Fruit fly (Drosophila melanogaster) whole organism, embryonic: ENCODE data around the gene Fgop2.
A peak's percentile ranks its signal among the peaks of the same experiment; 100 is the strongest.

ENCODE experiments used
- Abd-B ChIP-seq: fragments of 200-800 bp; sonication (Bioruptor generic); optimal IDR thresholded peaks from 2 replicates; lab custom pipeline; 2018; ENCODE audit warnings: missing biosample characterization, mild to moderate bottlenecking, missing genetic modification characterization, moderate library complexity
- Atf3 ChIP-seq: fragments of 200-800 bp; sonication (Bioruptor generic); optimal IDR thresholded peaks from 3 replicates; lab custom pipeline; 2016; ENCODE audit warnings: missing biosample characterization, missing genetic modification characterization
- BtbVII ChIP-seq: fragments of 200-800 bp; sonication (Bioruptor generic); optimal IDR thresholded peaks from 3 replicates; lab custom pipeline; 2017; ENCODE audit warnings: missing biosample characterization, mild to moderate bottlenecking, missing genetic modification characterization
- CG10267 ChIP-seq: fragments of 200-800 bp; sonication (Bioruptor generic); optimal IDR thresholded peaks from 2 replicates; lab custom pipeline; 2018; ENCODE audit warnings: missing biosample characterization, mild to moderate bottlenecking, missing genetic modification characterization, moderate library complexity
- CG10959 ChIP-seq: fragments of 200-800 bp; sonication (Bioruptor generic); IDR thresholded peaks from 2 replicates; pipeline ENCODE4 v1.3.6; 2022; ENCODE audit warnings: missing biosample characterization, missing genetic modification characterization
- CG12659 ChIP-seq: fragments of 200-800 bp; sonication (Bioruptor generic); optimal IDR thresholded peaks from 3 replicates; lab custom pipeline; 2017; ENCODE audit warnings: mild to moderate bottlenecking, missing biosample characterization, missing genetic modification reagents, missing genetic modification characterization
- CG12769 ChIP-seq: fragments of 200-800 bp; sonication (Bioruptor generic); optimal IDR thresholded peaks from 2 replicates; lab custom pipeline; 2019; ENCODE audit warnings: missing biosample characterization, mild to moderate bottlenecking, missing genetic modification characterization, moderate library complexity
- CG15601 ChIP-seq: fragments of 200-800 bp; sonication (Bioruptor generic); optimal IDR thresholded peaks from 3 replicates; lab custom pipeline; 2019; ENCODE audit warnings: missing biosample characterization, mild to moderate bottlenecking, missing genetic modification characterization, moderate library complexity
- CG2116 ChIP-seq: fragments of 200-800 bp; sonication (Bioruptor generic); optimal IDR thresholded peaks from 3 replicates; lab custom pipeline; 2018; ENCODE audit warnings: missing biosample characterization, mild to moderate bottlenecking, missing genetic modification characterization
- CG2120 ChIP-seq: fragments of 200-800 bp; sonication (Bioruptor generic); optimal IDR thresholded peaks from 3 replicates; lab custom pipeline; 2016; ENCODE audit warnings: missing biosample characterization, missing genetic modification characterization
- CG4617 ChIP-seq: fragments of 200-800 bp; sonication (Bioruptor generic); optimal IDR thresholded peaks from 3 replicates; lab custom pipeline; 2016; ENCODE audit warnings: missing biosample characterization, missing genetic modification characterization, borderline replicate concordance
- CG4854 ChIP-seq: fragments of 200-800 bp; sonication (Bioruptor generic); optimal IDR thresholded peaks from 2 replicates; lab custom pipeline; 2016; ENCODE audit warnings: missing biosample characterization, missing genetic modification characterization, inconsistent platforms
- CG6175 ChIP-seq: fragments of 200-800 bp; sonication (Bioruptor generic); IDR thresholded peaks from 3 replicates; pipeline ENCODE4 v1.3.6; 2022; ENCODE audit warnings: missing biosample characterization, missing genetic modification characterization
- CG6272 ChIP-seq: fragments of 200-800 bp; sonication (Bioruptor generic); IDR thresholded peaks from 2 replicates; pipeline ENCODE4 v1.3.6; 2022; ENCODE audit warnings: missing biosample characterization, missing genetic modification characterization
- CG6765 ChIP-seq: fragments of 200-800 bp; sonication (Bioruptor generic); optimal IDR thresholded peaks from 3 replicates; lab custom pipeline; 2017; ENCODE audit warnings: missing biosample characterization, mild to moderate bottlenecking, missing genetic modification characterization
- CG7839 ChIP-seq: fragments of 200-800 bp; sonication (Bioruptor generic); optimal IDR thresholded peaks from 3 replicates; lab custom pipeline; 2018; ENCODE audit warnings: missing biosample characterization, mild to moderate bottlenecking, missing genetic modification characterization, moderate library complexity
- CG7963 ChIP-seq: fragments of 200-800 bp; sonication (Bioruptor generic); IDR thresholded peaks from 3 replicates; pipeline ENCODE4 v1.3.6; 2022; ENCODE audit warnings: missing biosample characterization, missing genetic modification characterization; ENCODE audit not compliant: partially characterized antibody
- CG8281 ChIP-seq: fragments of 200-800 bp; sonication (Bioruptor generic); optimal IDR thresholded peaks from 2 replicates; lab custom pipeline; 2018; ENCODE audit warnings: missing biosample characterization, mild to moderate bottlenecking, missing genetic modification characterization, moderate library complexity
- CG9215 ChIP-seq: fragments of 200-800 bp; sonication (Bioruptor generic); IDR thresholded peaks from 2 replicates; pipeline ENCODE4 v1.3.6; 2022; ENCODE audit warnings: missing biosample characterization, missing genetic modification characterization
- E2f1 ChIP-seq: fragments of 200-800 bp; sonication (Bioruptor generic); IDR thresholded peaks from 2 replicates; pipeline ENCODE4 v1.3.6; 2022; ENCODE audit warnings: missing biosample characterization, missing genetic modification characterization
- Fer2 ChIP-seq: fragments of 200-800 bp; sonication (Bioruptor generic); optimal IDR thresholded peaks from 2 replicates; lab custom pipeline; 2018; ENCODE audit warnings: missing biosample characterization, mild to moderate bottlenecking, missing genetic modification characterization, moderate library complexity
- Hmr ChIP-seq: fragments of 200-800 bp; sonication (Bioruptor generic); optimal IDR thresholded peaks from 3 replicates; lab custom pipeline; 2017; ENCODE audit warnings: mild to moderate bottlenecking, missing biosample characterization, missing genetic modification reagents, missing genetic modification characterization
- Mrtf ChIP-seq: fragments of 200-800 bp; sonication (Bioruptor generic); IDR thresholded peaks from 3 replicates; pipeline ENCODE4 v1.3.6; 2022; ENCODE audit warnings: missing biosample characterization, missing genetic modification characterization
- NC2β ChIP-seq: fragments of 200-800 bp; sonication (Bioruptor generic); optimal IDR thresholded peaks from 2 replicates; lab custom pipeline; 2016; ENCODE audit warnings: missing biosample characterization, missing genetic modification characterization
- Nf-YB ChIP-seq: fragments of 200-800 bp; sonication (Bioruptor generic); optimal IDR thresholded peaks from 3 replicates; lab custom pipeline; 2019; ENCODE audit warnings: missing biosample characterization, mild to moderate bottlenecking, missing genetic modification characterization, moderate library complexity
- Opbp ChIP-seq: fragments of 200-800 bp; sonication (Bioruptor generic); IDR thresholded peaks from 3 replicates; pipeline ENCODE4 v1.3.6; 2022; ENCODE audit warnings: missing biosample characterization, missing genetic modification characterization; ENCODE audit not compliant: partially characterized antibody
- Sox100B ChIP-seq: fragments of 200-800 bp; sonication (Bioruptor generic); optimal IDR thresholded peaks from 3 replicates; lab custom pipeline; 2018; ENCODE audit warnings: missing biosample characterization, mild to moderate bottlenecking, missing genetic modification characterization
- Trl ChIP-seq, 3 experiments: fragments of >200 bp in 2 of 3; fragments of 200-800 bp in 1 of 3; sonication (Bioruptor generic) in 1 of 3; optimal IDR thresholded peaks; 2 replicates in 1 of 3; 3 replicates in 2 of 3; lab custom pipeline; 2016 to 2017; ENCODE audit warnings: missing biosample characterization in 1 of 3, missing genetic modification characterization in 1 of 3
- ab ChIP-seq: fragments of 200-800 bp; sonication (Bioruptor generic); optimal IDR thresholded peaks from 2 replicates; lab custom pipeline; 2016; ENCODE audit warnings: missing biosample characterization, missing genetic modification characterization
- cad ChIP-seq: fragments of >200 bp; optimal IDR thresholded peaks from 2 replicates; lab custom pipeline; 2017; ENCODE audit warnings: missing biosample characterization, missing genetic modification characterization
- chif ChIP-seq, 2 experiments: fragments of 200-800 bp; sonication (Bioruptor generic); optimal IDR thresholded peaks; 3 replicates each; lab custom pipeline; 2016; ENCODE audit warnings: missing biosample characterization in 2 of 2, missing genetic modification characterization in 2 of 2
- crol ChIP-seq: fragments of 200-800 bp; sonication (Bioruptor generic); IDR thresholded peaks from 2 replicates; pipeline ENCODE4 v1.3.6; 2022; ENCODE audit warnings: missing biosample characterization, missing genetic modification characterization
- dysf ChIP-seq: fragments of 200-800 bp; sonication (Bioruptor generic); IDR thresholded peaks from 3 replicates; pipeline ENCODE4 v1.3.6; 2022; ENCODE audit warnings: missing biosample characterization, missing genetic modification characterization
- eve ChIP-seq, 2 experiments: fragments of >200 bp; optimal IDR thresholded peaks; 2 replicates each; lab custom pipeline; 2017; ENCODE audit warnings: missing biosample characterization in 2 of 2, missing genetic modification characterization in 2 of 2
- gsb-n ChIP-seq: fragments of 200-800 bp; sonication (Bioruptor generic); optimal IDR thresholded peaks from 3 replicates; lab custom pipeline; 2018; ENCODE audit warnings: missing biosample characterization, mild to moderate bottlenecking, missing genetic modification characterization
- h ChIP-seq: fragments of >200 bp; optimal IDR thresholded peaks from 2 replicates; lab custom pipeline; 2017
- insv ChIP-seq, 2 experiments: fragments of 200-800 bp; sonication (Bioruptor generic); optimal IDR thresholded peaks; 3 replicates each; lab custom pipeline; 2016 to 2018; ENCODE audit warnings: missing biosample characterization in 2 of 2, missing genetic modification characterization in 2 of 2
- lbe ChIP-seq: fragments of 200-800 bp; sonication (Bioruptor generic); optimal IDR thresholded peaks from 2 replicates; lab custom pipeline; 2016; ENCODE audit warnings: missing biosample characterization, mild to moderate bottlenecking, missing genetic modification characterization
- lilli ChIP-seq: fragments of 200-800 bp; sonication (Bioruptor generic); optimal IDR thresholded peaks from 3 replicates; lab custom pipeline; 2016; ENCODE audit warnings: missing biosample characterization, missing genetic modification characterization
- nom ChIP-seq: fragments of 200-800 bp; sonication (Bioruptor generic); optimal IDR thresholded peaks from 2 replicates; lab custom pipeline; 2017; ENCODE audit warnings: missing biosample characterization, missing genetic modification characterization, mild to moderate bottlenecking, moderate library complexity, missing genetic modification reagents
- odd ChIP-seq: fragments of 200-800 bp; sonication (Bioruptor generic); optimal IDR thresholded peaks from 2 replicates; lab custom pipeline; 2017; ENCODE audit warnings: missing biosample characterization, mild to moderate bottlenecking, missing genetic modification characterization
- onecut ChIP-seq: fragments of 200-800 bp; sonication (Bioruptor generic); IDR thresholded peaks from 2 replicates; pipeline ENCODE4 v1.3.6; 2022; ENCODE audit warnings: missing biosample characterization, missing genetic modification characterization
- sc ChIP-seq, 3 experiments: fragments of >200 bp in 2 of 3; fragments of 200-800 bp in 1 of 3; sonication (Bioruptor generic) in 1 of 3; optimal IDR thresholded peaks; 2 replicates in 2 of 3; 3 replicates in 1 of 3; lab custom pipeline; 2017; ENCODE audit warnings: mild to moderate bottlenecking in 1 of 3, missing biosample characterization in 1 of 3, missing genetic modification characterization in 1 of 3, missing genetic modification reagents in 1 of 3
- sens ChIP-seq: fragments of 200-800 bp; sonication (Bioruptor generic); peaks from one replicate; lab custom pipeline; 2016; ENCODE audit warnings: missing biosample characterization, missing genetic modification characterization
- sim ChIP-seq: fragments of 200-800 bp; sonication (Bioruptor generic); IDR thresholded peaks from 2 replicates; pipeline ENCODE4 v1.3.6; 2022; ENCODE audit warnings: missing biosample characterization, missing genetic modification characterization
- sisA ChIP-seq: fragments of 200-800 bp; sonication (Bioruptor generic); IDR thresholded peaks from 2 replicates; pipeline ENCODE4 v1.3.6; 2022; ENCODE audit warnings: missing biosample characterization, missing genetic modification characterization
- tgo ChIP-seq: fragments of 200-800 bp; sonication (Bioruptor generic); IDR thresholded peaks from 3 replicates; pipeline ENCODE4 v1.3.6; 2022; ENCODE audit warnings: missing biosample characterization, missing genetic modification characterization
- ttk ChIP-seq: fragments of 200-800 bp; sonication (Bioruptor generic); IDR thresholded peaks from 2 replicates; pipeline ENCODE4 v2.1.2; 2022; ENCODE audit warnings: missing biosample characterization, missing genetic modification characterization
- twi ChIP-seq: fragments of 200-800 bp; optimal IDR thresholded peaks from 2 replicates; lab custom pipeline; 2019; ENCODE audit warnings: missing biosample characterization, mild to moderate bottlenecking, missing genetic modification characterization, moderate library complexity
- vfl ChIP-seq: fragments of 200-800 bp; sonication (Bioruptor generic); optimal IDR thresholded peaks from 2 replicates; lab custom pipeline; 2016; ENCODE audit warnings: missing biosample characterization, missing genetic modification characterization
- vnd ChIP-seq: fragments of 200-800 bp; sonication (Bioruptor generic); IDR thresholded peaks from 3 replicates; pipeline ENCODE4 v1.3.6; 2022; ENCODE audit warnings: missing biosample characterization, missing genetic modification characterization; ENCODE audit not compliant: partially characterized antibody

The Fgop2 gene

DNA sequence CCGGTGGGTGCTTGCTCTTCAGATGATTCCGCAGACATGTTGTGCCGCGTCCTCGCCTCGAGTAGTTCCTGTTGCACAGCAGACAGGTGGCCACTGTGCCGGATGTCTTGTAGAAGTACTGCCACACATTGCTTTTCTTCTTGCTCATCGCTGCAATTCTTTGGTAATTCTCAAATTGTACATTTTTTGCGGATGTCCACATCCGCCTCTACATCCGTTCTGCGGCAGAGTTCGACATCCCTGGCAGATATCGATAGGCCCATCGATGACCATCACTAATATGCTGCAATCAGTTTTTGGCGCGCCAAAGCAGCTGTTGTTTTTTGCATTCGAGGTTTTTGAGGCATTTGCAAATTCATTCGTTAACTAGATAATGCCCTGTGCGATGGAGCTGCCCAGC lies 11.6 kb upstream of the Fgop2 start, which contains the start of the genes CG13775 and CG3430 (continued):
- TF ChIP-seq Abd-B (GFP tag; lab: Kevin White, UChicago) (no peak), CG9215 (GFP tag; lab: Robert Waterston, UW) (no peak), chif (GFP tag; optimal IDR thresholded peaks at IDR 0.05; lab: Kevin White, UChicago) (no peak), lbe (no peak), CG7839 (tag; lab: Kevin White, UChicago) (no peak), nom (GFP tag; lab: Kevin White, UChicago) (peak; percentile 11), Trl (optimal IDR thresholded peaks at IDR 0.05; lab: Kevin White, UChicago) (no peak), Trl (GFP tag; optimal IDR thresholded peaks at IDR 0.05; lab: Kevin White, UChicago) (peak; percentile 42), vnd (GFP tag; lab: Robert Waterston, UW) (peak; percentile 31; the same call in 1 of the 3 replicates), Fer2 (tag; lab: Kevin White, UChicago) (no peak), CG6765 (GFP tag; lab: Kevin White, UChicago) (peak; percentile 33), sim (GFP tag; lab: Robert Waterston, UW) (no peak), crol (GFP tag; lab: Robert Waterston, UW) (no peak), CG4617 (GFP tag; lab: Kevin White, UChicago) (peak; percentile 27), CG2120 (GFP tag; lab: Kevin White, UChicago) (peak; percentile 59), twi (no peak), CG6272 (GFP tag; lab: Robert Waterston, UW) (0 out of 2 replicates have a peak, but pooled peaks have one; percentile 15), insv (GFP tag; optimal IDR thresholded peaks at IDR 0.05; lab: Kevin White, UChicago) (peak in 1 of 2 experiments; percentile 7), NC2β (GFP tag; lab: Kevin White, UChicago) (peak; percentile 11), lilli (no peak), CG4854 (no peak), Nf-YB (GFP tag; lab: Kevin White, UChicago) (no peak), CG12659 (GFP tag; lab: Kevin White, UChicago) (peak; percentile 44), CG2116 (GFP tag; lab: Kevin White, UChicago) (peak; percentile 54), CG8281 (tag; lab: Kevin White, UChicago) (no peak), gsb-n (tag; lab: Kevin White, UChicago) (no peak), h (lab: Kevin White, UChicago) (no peak), sens (peak; percentile 86), sc (optimal IDR thresholded peaks at IDR 0.05; lab: Kevin White, UChicago) (no peak), sc (GFP tag; optimal IDR thresholded peaks at IDR 0.05; lab: Kevin White, UChicago) (no peak), vfl (GFP tag; lab: Kevin White, UChicago) (peak; percentile 7), ttk (GFP tag; lab: Robert Waterston, UW) (no peak), cad (GFP tag; lab: Kevin White, UChicago) (no peak), E2f1 (peak; percentile 83), ab (no peak), eve (GFP tag; optimal IDR thresholded peaks at IDR 0.05; lab: Kevin White, UChicago) (no peak), CG10959 (GFP tag; lab: Robert Waterston, UW) (no peak), Opbp (GFP tag; lab: Robert Waterston, UW) (peak; percentile 70; the same call in 2 of the 3 replicates), Hmr (no peak), CG12769 (tag; lab: Kevin White, UChicago) (no peak), Mrtf (no peak), CG7963 (GFP tag; lab: Robert Waterston, UW) (no peak), CG15601 (tag; lab: Kevin White, UChicago) (no peak), sisA (GFP tag; lab: Robert Waterston, UW) (no peak), CG10267 (tag; lab: Kevin White, UChicago) (peak; percentile 14), onecut (GFP tag; lab: Robert Waterston, UW) (no peak), Sox100B (GFP tag; lab: Kevin White, UChicago) (no peak), CG6175 (no peak), tgo (no peak), dysf (GFP tag; lab: Robert Waterston, UW) (peak; percentile 40; the same call in 1 of the 3 replicates), odd (GFP tag; lab: Kevin White, UChicago) (no peak), BtbVII (no peak), Atf3 (no peak)
